Worm (Caenorhabditis elegans): Measurements from ENCODE around the gene C40A11.8.

C40A11.8 gene

ce11 chrII:2177735-2178134 lies 27.0 kb upstream of the C40A11.8 start:
- TF ChIP-seq elt-3 (tag; optimal IDR thresholded peaks at IDR 0.05) (no peak), ztf-4 (tag; optimal IDR thresholded peaks at IDR 0.05) (no peak), aly-2 (tag; optimal IDR thresholded peaks at IDR 0.05) (no peak), mdl-1 (tag; optimal IDR thresholded peaks at IDR 0.05) (no peak), ztf-1 (GFP tag; conservative IDR thresholded peaks at IDR 0.05) (no peak), nhr-6 (tag; optimal IDR thresholded peaks at IDR 0.05) (no peak), nhr-237 (tag; optimal IDR thresholded peaks at IDR 0.05) (no peak), sma-3 (GFP tag; optimal IDR thresholded peaks at IDR 0.05) (no peak), unc-55 (GFP tag; optimal IDR thresholded peaks at IDR 0.05) (no peak), nhr-23 (tag; optimal IDR thresholded peaks at IDR 0.05) (no peak), crh-2 (tag; optimal IDR thresholded peaks at IDR 0.05) (no peak), F13H6.1 (tag; optimal IDR thresholded peaks at IDR 0.05) (no peak)

- TF ChIP-seq nhr-6 (tag; optimal IDR thresholded peaks at IDR 0.05), result no peak
- TF ChIP-seq snpc-4 (tag; optimal IDR thresholded peaks at IDR 0.05), result no peak
- TF ChIP-seq crh-2 (tag; optimal IDR thresholded peaks at IDR 0.05), result peak; percentile 10
- no peak for TF ChIP-seq lin-13 (GFP tag; optimal IDR thresholded peaks at IDR 0.05)
- peak; percentile 30 for TF ChIP-seq fos-1 (tag; optimal IDR thresholded peaks at IDR 0.05)
- TF ChIP-seq nhr-10 (tag; optimal IDR thresholded peaks at IDR 0.05), result no peak
- no peak for TF ChIP-seq lsy-2 (tag; optimal IDR thresholded peaks at IDR 0.05)
- TF ChIP-seq sem-4 (tag; optimal IDR thresholded peaks at IDR 0.05), result no peak
Observed at ce11 chrII:2176688-2177087, 26.0 kb upstream of the C40A11.8 start, which contains the start of gene gba-1. Gene gba-1, plus strand, starts transcription at chrII:2176741.

DNA sequence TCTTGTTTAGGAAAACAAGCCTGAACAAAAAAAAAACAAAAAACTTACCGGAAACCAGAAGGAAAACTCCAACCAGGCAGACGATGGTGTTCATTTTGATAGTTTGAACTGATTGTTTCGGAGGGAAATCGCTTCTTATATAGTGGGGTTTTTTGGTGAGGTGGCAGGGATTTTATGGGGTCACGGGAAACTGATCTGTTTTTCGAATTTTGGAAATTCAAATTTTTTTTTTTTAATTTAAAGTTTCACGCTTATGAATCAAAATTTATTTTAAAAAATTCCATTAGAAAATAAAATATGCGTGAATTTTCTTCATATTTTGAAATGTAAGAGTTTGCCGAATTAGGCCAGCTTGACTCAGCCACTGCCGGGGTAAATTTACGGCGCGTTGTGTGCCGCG lies 24.6 kb upstream of the C40A11.8 start, which contains the start of gene C33C12.7:
Gene C33C12.7 (minus strand): TSS at position 101 of the 400 bp plus-strand sequence.
- TF ChIP-seq zag-1 (tag; optimal IDR thresholded peaks at IDR 0.05) (no peak), mbf-1 (tag; optimal IDR thresholded peaks at IDR 0.05) (no peak), unc-55 (GFP tag; optimal IDR thresholded peaks at IDR 0.05) (no peak), nhr-77 (tag; optimal IDR thresholded peaks at IDR 0.05) (no peak), sem-4 (tag; optimal IDR thresholded peaks at IDR 0.05) (no peak)

ce11 chrII:2170085-2170484 lies 19.4 kb upstream of the C40A11.8 start, which contains the start of gene C33C12.12:
Gene C33C12.12, minus strand, starts transcription at chrII:2170185.
- TF ChIP-seq mbf-1 (tag; optimal IDR thresholded peaks at IDR 0.05) (no peak), ZK546.5 (tag; optimal IDR thresholded peaks at IDR 0.05) (no peak), nhr-25 (tag; optimal IDR thresholded peaks at IDR 0.05) (no peak), ztf-1 (GFP tag; conservative IDR thresholded peaks at IDR 0.05) (no peak), zag-1 (tag; optimal IDR thresholded peaks at IDR 0.05) (no peak), elt-1 (tag; optimal IDR thresholded peaks at IDR 0.05) (no peak)

DNA sequence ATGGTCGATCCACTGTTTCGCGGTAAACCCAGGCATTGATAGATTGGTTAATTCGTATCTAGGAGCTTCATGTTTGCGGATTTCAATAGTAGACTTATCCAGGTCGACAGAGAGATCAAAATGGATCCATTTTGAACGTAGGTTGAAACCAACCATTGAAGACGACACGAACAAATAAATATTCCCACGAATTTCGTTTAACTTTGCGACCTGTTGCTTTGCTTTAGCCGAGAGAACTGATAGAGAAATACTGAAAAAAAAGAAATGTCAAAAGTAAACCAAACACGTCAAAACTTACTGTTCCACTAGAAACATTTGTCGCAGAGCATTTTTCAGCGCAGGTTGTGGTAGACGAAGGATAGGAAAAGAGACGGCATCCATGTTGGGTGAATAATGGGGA lies 17.6 kb upstream of the C40A11.8 start, which contains the start of gene fbxb-38:
Gene fbxb-38 (minus strand): TSS at position 390 of the 400 bp plus-strand sequence.
- TF ChIP-seq sem-4 (tag; optimal IDR thresholded peaks at IDR 0.05) (no peak), dmd-4 (tag; optimal IDR thresholded peaks at IDR 0.05) (no peak), aly-2 (tag; optimal IDR thresholded peaks at IDR 0.05) (no peak), gmeb-1 (tag; optimal IDR thresholded peaks at IDR 0.05) (no peak), lin-39 (tag; optimal IDR thresholded peaks at IDR 0.05) (no peak), mbf-1 (tag; optimal IDR thresholded peaks at IDR 0.05) (no peak), fos-1 (tag; optimal IDR thresholded peaks at IDR 0.05) (no peak), snpc-4 (tag; optimal IDR thresholded peaks at IDR 0.05) (no peak), ceh-82 (tag; optimal IDR thresholded peaks at IDR 0.05) (no peak), elt-3 (tag; optimal IDR thresholded peaks at IDR 0.05) (no peak)

ce11 chrII:2166376-2166775 lies 15.6 kb upstream of the C40A11.8 start, which contains the start of gene C33C12.4:
Gene C33C12.4, minus strand, starts transcription at chrII:2166476.
- no peak for TF ChIP-seq ceh-82 (tag; optimal IDR thresholded peaks at IDR 0.05)
- no peak for TF ChIP-seq lin-11 (tag; optimal IDR thresholded peaks at IDR 0.05)
- no peak for TF ChIP-seq mbf-1 (tag; optimal IDR thresholded peaks at IDR 0.05)
- TF ChIP-seq elt-1 (tag; optimal IDR thresholded peaks at IDR 0.05), result no peak
- no peak for TF ChIP-seq sem-4 (tag; optimal IDR thresholded peaks at IDR 0.05)
- no peak for TF ChIP-seq nhr-129 (tag; optimal IDR thresholded peaks at IDR 0.05)
- TF ChIP-seq nhr-25 (tag; optimal IDR thresholded peaks at IDR 0.05), result no peak
- TF ChIP-seq nhr-10 (tag; optimal IDR thresholded peaks at IDR 0.05), result no peak
- no peak for TF ChIP-seq ztf-4 (tag; optimal IDR thresholded peaks at IDR 0.05)
- no peak for TF ChIP-seq nhr-21 (tag; optimal IDR thresholded peaks at IDR 0.05)
- no peak for TF ChIP-seq unc-62 (GFP tag; optimal IDR thresholded peaks at IDR 0.05)
- no peak for TF ChIP-seq sma-3 (GFP tag; optimal IDR thresholded peaks at IDR 0.05)
- TF ChIP-seq crh-2 (tag; optimal IDR thresholded peaks at IDR 0.05), result no peak
- TF ChIP-seq nhr-6 (tag; optimal IDR thresholded peaks at IDR 0.05), result no peak

Data from whole organism, L2 larva.